Fruit fly (Drosophila melanogaster) whole organism, embryonic: Measurements from ENCODE around the gene Idh3a.
A peak's percentile ranks its signal among the peaks of the same experiment; 100 is the strongest.

Experiments
- Abd-B ChIP-seq: fragments of 200-800 bp; sonication (Bioruptor generic); optimal IDR thresholded peaks from 2 replicates; lab custom pipeline; 2018; ENCODE audit warnings: missing biosample characterization, mild to moderate bottlenecking, missing genetic modification characterization, moderate library complexity
- Ada2b ChIP-seq: fragments of 200-800 bp; sonication (Bioruptor generic); IDR thresholded peaks from 2 replicates; pipeline ENCODE4 v1.3.6; 2022; ENCODE audit warnings: missing biosample characterization, missing genetic modification characterization
- Adf1 ChIP-seq: fragments of 200-800 bp; sonication (Bioruptor generic); IDR thresholded peaks from 2 replicates; pipeline ENCODE4 v1.3.6; 2022; ENCODE audit warnings: missing biosample characterization, missing genetic modification characterization
- B-H2 ChIP-seq: fragments of 200-800 bp; sonication (Bioruptor generic); optimal IDR thresholded peaks from 2 replicates; lab custom pipeline; 2018; ENCODE audit warnings: missing biosample characterization, mild to moderate bottlenecking, missing genetic modification characterization
- CG10147 ChIP-seq: fragments of 200-800 bp; sonication (Bioruptor generic); optimal IDR thresholded peaks from 2 replicates; lab custom pipeline; 2019; ENCODE audit warnings: missing biosample characterization, mild to moderate bottlenecking, missing genetic modification characterization, moderate library complexity
- CG10321 ChIP-seq: fragments of 200-800 bp; sonication (Bioruptor generic); IDR thresholded peaks from 2 replicates; pipeline ENCODE4 v1.3.6; 2022; ENCODE audit warnings: missing biosample characterization, missing genetic modification characterization
- CG10565 ChIP-seq: fragments of 200-800 bp; sonication (Bioruptor generic); optimal IDR thresholded peaks from 3 replicates; lab custom pipeline; 2016; ENCODE audit warnings: missing biosample characterization, mild to moderate bottlenecking, missing genetic modification characterization
- CG11504 ChIP-seq: fragments of 200-800 bp; sonication (Bioruptor generic); optimal IDR thresholded peaks from 3 replicates; lab custom pipeline; 2019; ENCODE audit warnings: missing biosample characterization, mild to moderate bottlenecking, missing genetic modification characterization, moderate library complexity
- CG12744 ChIP-seq: fragments of 200-800 bp; sonication (Bioruptor generic); optimal IDR thresholded peaks from 2 replicates; lab custom pipeline; 2016; ENCODE audit warnings: missing biosample characterization, missing genetic modification characterization
- CG14014 ChIP-seq: fragments of 200-800 bp; sonication (Bioruptor generic); IDR thresholded peaks from 2 replicates; pipeline ENCODE4 v1.3.6; 2022; ENCODE audit warnings: missing biosample characterization, missing genetic modification characterization
- CG14667 ChIP-seq: fragments of 200-800 bp; sonication (Bioruptor generic); IDR thresholded peaks from 2 replicates; pipeline ENCODE4 v1.3.6; 2022; ENCODE audit warnings: missing biosample characterization, missing genetic modification characterization
- CG15011 ChIP-seq: fragments of 200-800 bp; sonication (Bioruptor generic); optimal IDR thresholded peaks from 3 replicates; lab custom pipeline; 2018; ENCODE audit warnings: missing biosample characterization, mild to moderate bottlenecking, missing genetic modification characterization
- CG1832 ChIP-seq: fragments of 200-800 bp; sonication (Bioruptor generic); optimal IDR thresholded peaks from 2 replicates; lab custom pipeline; 2017; ENCODE audit warnings: missing biosample characterization, mild to moderate bottlenecking, missing genetic modification characterization, inconsistent platforms
- CG2889 ChIP-seq: fragments of 200-800 bp; sonication (Bioruptor generic); IDR thresholded peaks from 3 replicates; pipeline ENCODE4 v1.3.6; 2022; ENCODE audit warnings: missing biosample characterization, missing genetic modification characterization
- CG30020 ChIP-seq: fragments of 200-800 bp; optimal IDR thresholded peaks from 2 replicates; lab custom pipeline; 2019; ENCODE audit warnings: missing biosample characterization, mild to moderate bottlenecking, missing genetic modification characterization, moderate library complexity
- CG32532 ChIP-seq: fragments of 200-800 bp; sonication (Bioruptor generic); IDR thresholded peaks from 2 replicates; pipeline ENCODE4 v1.3.6; 2022; ENCODE audit warnings: missing biosample characterization, missing genetic modification characterization
- CG33557 ChIP-seq: fragments of 200-800 bp; sonication (Bioruptor generic); optimal IDR thresholded peaks from 2 replicates; lab custom pipeline; 2019; ENCODE audit warnings: missing biosample characterization, mild to moderate bottlenecking, missing genetic modification characterization, moderate library complexity
- CG3995 ChIP-seq: fragments of 200-800 bp; sonication (Bioruptor generic); optimal IDR thresholded peaks from 3 replicates; lab custom pipeline; 2016; ENCODE audit warnings: missing biosample characterization, missing genetic modification characterization
- CG4360 ChIP-seq: fragments of 200-800 bp; sonication (Bioruptor generic); IDR thresholded peaks from 2 replicates; pipeline ENCODE4 v1.3.6; 2022; ENCODE audit warnings: missing biosample characterization, missing genetic modification characterization
- CG4617 ChIP-seq: fragments of 200-800 bp; sonication (Bioruptor generic); optimal IDR thresholded peaks from 3 replicates; lab custom pipeline; 2016; ENCODE audit warnings: missing biosample characterization, missing genetic modification characterization, borderline replicate concordance
- CG7372 ChIP-seq: fragments of 200-800 bp; sonication (Bioruptor generic); IDR thresholded peaks from 2 replicates; pipeline ENCODE4 v1.3.6; 2022; ENCODE audit warnings: missing biosample characterization, missing genetic modification characterization
- CG7745 ChIP-seq: fragments of 200-800 bp; sonication (Bioruptor generic); optimal IDR thresholded peaks from 2 replicates; lab custom pipeline; 2018; ENCODE audit warnings: missing biosample characterization, mild to moderate bottlenecking, missing genetic modification characterization, moderate library complexity
- CG9215 ChIP-seq: fragments of 200-800 bp; sonication (Bioruptor generic); IDR thresholded peaks from 2 replicates; pipeline ENCODE4 v1.3.6; 2022; ENCODE audit warnings: missing biosample characterization, missing genetic modification characterization
- Fer3 ChIP-seq: fragments of 200-800 bp; sonication (Bioruptor generic); optimal IDR thresholded peaks from 2 replicates; lab custom pipeline; 2018; ENCODE audit warnings: missing biosample characterization, mild to moderate bottlenecking, missing genetic modification characterization, moderate library complexity
- Hmr ChIP-seq: fragments of 200-800 bp; sonication (Bioruptor generic); optimal IDR thresholded peaks from 3 replicates; lab custom pipeline; 2017; ENCODE audit warnings: mild to moderate bottlenecking, missing biosample characterization, missing genetic modification reagents, missing genetic modification characterization
- Jarid2 ChIP-seq: fragments of 200-800 bp; sonication (Bioruptor generic); optimal IDR thresholded peaks from 3 replicates; lab custom pipeline; 2017; ENCODE audit warnings: mild to moderate bottlenecking, missing biosample characterization, missing genetic modification reagents, missing genetic modification characterization
- Max ChIP-seq: fragments of 200-800 bp; sonication (Bioruptor generic); optimal IDR thresholded peaks from 2 replicates; lab custom pipeline; 2016; ENCODE audit warnings: missing biosample characterization, mild to moderate bottlenecking, missing genetic modification characterization
- Myb ChIP-seq: fragments of 200-800 bp; sonication (Bioruptor generic); optimal IDR thresholded peaks from 2 replicates; lab custom pipeline; 2016; ENCODE audit warnings: missing biosample characterization, missing genetic modification characterization
- Nf-YA ChIP-seq: fragments of 200-800 bp; sonication (Bioruptor generic); IDR thresholded peaks from 2 replicates; pipeline ENCODE4 v1.3.6; 2022; ENCODE audit warnings: missing biosample characterization, missing genetic modification characterization
- Nf-YB ChIP-seq: fragments of 200-800 bp; sonication (Bioruptor generic); optimal IDR thresholded peaks from 3 replicates; lab custom pipeline; 2019; ENCODE audit warnings: missing biosample characterization, mild to moderate bottlenecking, missing genetic modification characterization, moderate library complexity
- Optix ChIP-seq: fragments of 200-800 bp; sonication (Bioruptor generic); IDR thresholded peaks from 3 replicates; pipeline ENCODE4 v1.3.6; 2022; ENCODE audit warnings: missing biosample characterization, missing genetic modification characterization
- Trl ChIP-seq, 3 experiments: fragments of >200 bp in 2 of 3; fragments of 200-800 bp in 1 of 3; sonication (Bioruptor generic) in 1 of 3; optimal IDR thresholded peaks; 2 replicates in 1 of 3; 3 replicates in 2 of 3; lab custom pipeline; 2016 to 2017; ENCODE audit warnings: missing biosample characterization in 1 of 3, missing genetic modification characterization in 1 of 3
- Vsx1 ChIP-seq: fragments of 200-800 bp; sonication (Bioruptor generic); optimal IDR thresholded peaks from 2 replicates; lab custom pipeline; 2017; ENCODE audit warnings: missing biosample characterization, mild to moderate bottlenecking, missing genetic modification characterization, missing genetic modification reagents
- bcd ChIP-seq: fragments of 200-800 bp; sonication (Bioruptor generic); optimal IDR thresholded peaks from 2 replicates; lab custom pipeline; 2017; ENCODE audit warnings: missing biosample characterization, mild to moderate bottlenecking, missing genetic modification characterization
- crol ChIP-seq: fragments of 200-800 bp; sonication (Bioruptor generic); IDR thresholded peaks from 2 replicates; pipeline ENCODE4 v1.3.6; 2022; ENCODE audit warnings: missing biosample characterization, missing genetic modification characterization
- dati ChIP-seq: fragments of 200-800 bp; sonication (Bioruptor generic); IDR thresholded peaks from 2 replicates; pipeline ENCODE4 v1.3.6; 2022; ENCODE audit warnings: missing biosample characterization, missing genetic modification characterization
- dpn ChIP-seq, 2 experiments: fragments of 200-800 bp; sonication (Bioruptor generic); optimal IDR thresholded peaks; 3 replicates each; lab custom pipeline; 2016; ENCODE audit warnings: missing biosample characterization in 2 of 2, missing genetic modification characterization in 2 of 2
- en ChIP-seq: fragments of 200-800 bp; sonication (Bioruptor generic); optimal IDR thresholded peaks from 2 replicates; lab custom pipeline; 2016; ENCODE audit warnings: missing biosample characterization, missing genetic modification characterization
- exex ChIP-seq: fragments of 200-800 bp; sonication (Bioruptor generic); optimal IDR thresholded peaks from 4 replicates; lab custom pipeline; 2018; ENCODE audit warnings: missing biosample characterization, mild to moderate bottlenecking, missing genetic modification characterization, moderate library complexity
- grau ChIP-seq: fragments of 200-800 bp; optimal IDR thresholded peaks from 3 replicates; lab custom pipeline; 2019; ENCODE audit warnings: missing biosample characterization, mild to moderate bottlenecking, missing genetic modification characterization, moderate library complexity
- h ChIP-seq: fragments of >200 bp; optimal IDR thresholded peaks from 2 replicates; lab custom pipeline; 2017
- ham ChIP-seq: fragments of 200-800 bp; sonication (Bioruptor generic); IDR thresholded peaks from 2 replicates; pipeline ENCODE4 v1.3.6; 2022; ENCODE audit warnings: missing biosample characterization, missing genetic modification characterization
- hbn ChIP-seq: fragments of 200-800 bp; sonication (Bioruptor generic); IDR thresholded peaks from 2 replicates; pipeline ENCODE4 v1.3.6; 2022; ENCODE audit warnings: missing biosample characterization, missing genetic modification characterization; ENCODE audit not compliant: partially characterized antibody
- nau ChIP-seq: fragments of 200-800 bp; sonication (Bioruptor generic); optimal IDR thresholded peaks from 3 replicates; lab custom pipeline; 2017; ENCODE audit warnings: missing biosample characterization, mild to moderate bottlenecking, missing genetic modification characterization, missing genetic modification reagents
- pfk ChIP-seq: fragments of 200-800 bp; sonication (Bioruptor generic); optimal IDR thresholded peaks from 2 replicates; lab custom pipeline; 2018; ENCODE audit warnings: missing biosample characterization, mild to moderate bottlenecking, missing genetic modification characterization, moderate library complexity
- pum ChIP-seq: fragments of 200-800 bp; sonication (Bioruptor generic); optimal IDR thresholded peaks from 2 replicates; lab custom pipeline; 2016; ENCODE audit warnings: missing biosample characterization, missing genetic modification characterization
- sc ChIP-seq, 3 experiments: fragments of >200 bp in 2 of 3; fragments of 200-800 bp in 1 of 3; sonication (Bioruptor generic) in 1 of 3; optimal IDR thresholded peaks; 2 replicates in 2 of 3; 3 replicates in 1 of 3; lab custom pipeline; 2017; ENCODE audit warnings: mild to moderate bottlenecking in 1 of 3, missing biosample characterization in 1 of 3, missing genetic modification characterization in 1 of 3, missing genetic modification reagents in 1 of 3
- seq ChIP-seq: fragments of 200-800 bp; sonication (Bioruptor generic); IDR thresholded peaks from 2 replicates; pipeline ENCODE4 v1.3.6; 2022; ENCODE audit warnings: missing biosample characterization, missing genetic modification characterization
- slbo ChIP-seq: fragments of 200-800 bp; sonication (Bioruptor generic); IDR thresholded peaks from 2 replicates; pipeline ENCODE4 v1.3.6; 2022; ENCODE audit warnings: missing biosample characterization, missing genetic modification characterization
- tll ChIP-seq, 2 experiments: fragments of 200-800 bp in 1 of 2; fragments of >200 bp in 1 of 2; sonication (Bioruptor generic) in 1 of 2; optimal IDR thresholded peaks; 2 replicates each; lab custom pipeline; 2017 to 2019; ENCODE audit warnings: missing biosample characterization in 2 of 2, missing genetic modification characterization in 2 of 2, mild to moderate bottlenecking in 1 of 2, moderate library complexity in 1 of 2
- zf30C ChIP-seq: fragments of 200-800 bp; sonication (Bioruptor generic); optimal IDR thresholded peaks from 3 replicates; lab custom pipeline; 2018; ENCODE audit warnings: missing biosample characterization, mild to moderate bottlenecking, missing genetic modification characterization

Gene Idh3a

DNA sequence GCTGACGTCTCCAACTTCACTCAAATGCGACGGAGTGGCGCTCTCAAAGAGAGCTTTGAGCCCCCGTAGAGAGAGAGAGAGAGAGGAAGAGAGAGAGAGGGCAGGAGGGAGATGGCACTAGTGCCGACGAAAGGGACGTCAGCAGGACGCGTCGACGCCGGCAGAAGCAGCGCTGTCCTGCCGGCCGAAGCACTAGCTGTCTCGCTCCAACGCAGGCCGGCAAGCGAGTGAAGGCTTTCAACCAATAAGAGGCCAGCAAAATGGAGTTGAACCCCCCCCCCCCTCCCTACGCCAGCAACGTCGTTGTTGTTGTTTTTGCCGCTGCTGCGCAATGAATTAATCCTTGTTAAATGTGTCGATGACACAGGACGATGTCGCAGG lies 25.0 kb upstream of the Idh3a start:
- no peak for TF ChIP-seq pfk (GFP tag; lab: Kevin White, UChicago)
- TF ChIP-seq crol: peak; percentile 89
- TF ChIP-seq ham: no peak
- TF ChIP-seq CG4360: peak; percentile 86
- no peak for TF ChIP-seq CG30020 (tag; lab: Kevin White, UChicago)
- TF ChIP-seq CG14667 (GFP tag; lab: Robert Waterston, UW): no peak
- TF ChIP-seq Nf-YB: peak; percentile 96
- TF ChIP-seq sc (optimal IDR thresholded peaks at IDR 0.05; lab: Kevin White, UChicago): no peak
- TF ChIP-seq sc (GFP tag; optimal IDR thresholded peaks at IDR 0.05; lab: Kevin White, UChicago): no peak
- peak; percentile 40 to 50 for TF ChIP-seq Trl (optimal IDR thresholded peaks at IDR 0.05; lab: Kevin White, UChicago)
- no peak for TF ChIP-seq Trl (GFP tag; optimal IDR thresholded peaks at IDR 0.05; lab: Kevin White, UChicago)
- no peak for TF ChIP-seq CG14014 (GFP tag; lab: Robert Waterston, UW)
- TF ChIP-seq seq (GFP tag; lab: Robert Waterston, UW): peak; percentile 28; the same call in 1 of the 2 replicates
- TF ChIP-seq CG7372: no peak
- no peak for TF ChIP-seq CG15011 (GFP tag; lab: Kevin White, UChicago)
- TF ChIP-seq Max: no peak
- no peak for TF ChIP-seq hbn
- TF ChIP-seq CG10147 (GFP tag; lab: Kevin White, UChicago): no peak
- no peak for TF ChIP-seq CG12744 (GFP tag; lab: Kevin White, UChicago)
- peak; percentile 42; the same call in 1 of the 2 replicates for TF ChIP-seq CG32532 (GFP tag; lab: Robert Waterston, UW)
- TF ChIP-seq nau (GFP tag; lab: Kevin White, UChicago): no peak
- TF ChIP-seq tll (GFP tag; optimal IDR thresholded peaks at IDR 0.05; lab: Kevin White, UChicago): peak in 1 of 2 experiments; percentile 68
- TF ChIP-seq Fer3: no peak
- no peak for TF ChIP-seq CG4617 (GFP tag; lab: Kevin White, UChicago)
- no peak for TF ChIP-seq Optix (GFP tag; lab: Robert Waterston, UW)
- TF ChIP-seq CG10321: peak; percentile 96
- TF ChIP-seq Hmr (GFP tag; lab: Kevin White, UChicago): no peak
- no peak for TF ChIP-seq Vsx1 (GFP tag; lab: Kevin White, UChicago)
- TF ChIP-seq CG10565: no peak
- TF ChIP-seq pum: no peak
- no peak for TF ChIP-seq Myb (GFP tag; lab: Kevin White, UChicago)
- TF ChIP-seq en (GFP tag; lab: Kevin White, UChicago): no peak
- no peak for TF ChIP-seq grau (tag; lab: Kevin White, UChicago)
- no peak for TF ChIP-seq zf30C (GFP tag; lab: Kevin White, UChicago)
- peak; percentile 78 for TF ChIP-seq Nf-YA
- no peak for TF ChIP-seq CG2889 (GFP tag; lab: Robert Waterston, UW)
- no peak for TF ChIP-seq exex
- no peak for TF ChIP-seq CG33557 (GFP tag; lab: Kevin White, UChicago)
- TF ChIP-seq dati (GFP tag; lab: Robert Waterston, UW): no peak
- no peak for TF ChIP-seq Ada2b
- no peak for TF ChIP-seq slbo
- no peak for TF ChIP-seq CG11504
- TF ChIP-seq Jarid2 (GFP tag; lab: Kevin White, UChicago): peak; percentile 30
- no peak for TF ChIP-seq CG3995 (GFP tag; lab: Kevin White, UChicago)
- peak; percentile 94 for TF ChIP-seq Adf1 (GFP tag; lab: Robert Waterston, UW)
- no peak for TF ChIP-seq bcd (GFP tag; lab: Kevin White, UChicago)
- TF ChIP-seq CG1832 (GFP tag; lab: Kevin White, UChicago): peak; percentile 95
- no peak for TF ChIP-seq Abd-B (GFP tag; lab: Kevin White, UChicago)
- TF ChIP-seq h (lab: Kevin White, UChicago): no peak
- no peak for TF ChIP-seq CG7745 (tag; lab: Kevin White, UChicago)
- TF ChIP-seq B-H2 (GFP tag; lab: Kevin White, UChicago): no peak
- no peak for TF ChIP-seq dpn (GFP tag; optimal IDR thresholded peaks at IDR 0.05; lab: Kevin White, UChicago)
- no peak for TF ChIP-seq CG9215 (GFP tag; lab: Robert Waterston, UW)
